Fruit fly (Drosophila melanogaster) whole organism: ENCODE data around the gene PolE1.

Experiments
- CG8478 ChIP-seq: fragments of >200 bp; optimal IDR thresholded peaks from 2 replicates; lab custom pipeline; 2018; ENCODE audit warnings: inconsistent platforms
- psq ChIP-seq: fragments of >200 bp; optimal IDR thresholded peaks from 2 replicates; lab custom pipeline; 2017

dm6 chr3R:23346893-23347396 is 983 bp upstream of the PolE1 start:
- no peak for TF ChIP-seq CG8478
- TF ChIP-seq psq = no peak
